Fruit fly (Drosophila melanogaster): ENCODE measurements around the gene CG42300.

Gene CG42300

dm6 chrX:15568353-15568982 lies 12.6 kb upstream of the CG42300 start (continued):
- TF ChIP-seq CG12659 (GFP tag; optimal IDR thresholded peaks at IDR 0.05) (peak; percentile 8), stwl (tag; optimal IDR thresholded peaks at IDR 0.05) (no peak), nom (GFP tag; optimal IDR thresholded peaks at IDR 0.05) (peak; percentile 1), CG9609 (GFP tag; optimal IDR thresholded peaks at IDR 0.05) (no peak), repo (GFP tag; optimal IDR thresholded peaks at IDR 0.05) (no peak), ci (GFP tag; IDR thresholded peaks at IDR 0.05) (0 out of 3 replicates have a peak, but pooled peaks have one; percentile 22), CG17912 (GFP tag; optimal IDR thresholded peaks at IDR 0.05) (no peak), CG11504 (tag; optimal IDR thresholded peaks at IDR 0.05) (peak; percentile 29), CG18262 (tag; optimal IDR thresholded peaks at IDR 0.05) (peak; percentile 30), MESR4 (GFP tag; optimal IDR thresholded peaks at IDR 0.05) (no peak), eyg (GFP tag; optimal IDR thresholded peaks at IDR 0.05) (no peak), CG17385 (GFP tag; optimal IDR thresholded peaks at IDR 0.05) (peak; percentile 59), CG15011 (GFP tag; optimal IDR thresholded peaks at IDR 0.05) (no peak), abd-A (tag; optimal IDR thresholded peaks at IDR 0.05) (no peak), Ada2b (GFP tag; IDR thresholded peaks at IDR 0.05) (no peak), CG12071 (GFP tag; optimal IDR thresholded peaks at IDR 0.05) (peak; percentile 8), CG6765 (GFP tag; optimal IDR thresholded peaks at IDR 0.05) (no peak), Ssrp (tag; optimal IDR thresholded peaks at IDR 0.05) (no peak), CG3281 (GFP tag; optimal IDR thresholded peaks at IDR 0.05) (no peak), bab2 (GFP tag; optimal IDR thresholded peaks at IDR 0.05) (no peak), Oli (tag; optimal IDR thresholded peaks at IDR 0.05) (no peak)

DNA sequence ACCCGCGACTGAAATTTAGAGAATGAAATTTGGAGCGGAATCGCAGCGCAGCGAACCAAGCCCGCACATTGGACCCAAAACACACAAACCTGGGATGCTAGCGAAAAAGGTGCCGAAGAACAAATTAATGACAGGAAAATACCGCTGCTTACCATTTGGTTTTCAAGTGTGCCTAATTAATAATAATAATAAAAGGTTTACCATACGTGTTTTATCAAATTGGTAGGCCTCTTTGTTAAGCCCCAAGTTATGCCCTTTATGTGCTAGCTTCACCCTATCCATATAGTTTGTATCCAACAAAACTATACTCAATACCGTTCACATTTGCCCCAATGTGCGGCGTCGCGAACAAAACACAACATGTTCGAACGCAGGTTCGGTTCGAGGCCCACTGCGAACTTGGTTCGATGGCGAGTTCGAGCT lies 1.6 kb downstream of the CG42300 start, which contains the start of gene Ac13E:
TSS of gene Ac13E (minus strand) at position 23 of the 423 bp plus-strand sequence.
- peak; percentile 54 for TF ChIP-seq CG33213 (GFP tag; optimal IDR thresholded peaks at IDR 0.05)
- 0 out of 2 replicates have a peak, but pooled peaks have one; percentile 22 for TF ChIP-seq aop (GFP tag; IDR thresholded peaks at IDR 0.05)
- peak; percentile 88 for TF ChIP-seq bcd (GFP tag; optimal IDR thresholded peaks at IDR 0.05)
- peak; percentile 93 for TF ChIP-seq Chrac-16 (GFP tag; optimal IDR thresholded peaks at IDR 0.05)
- peak; percentile 79 for TF ChIP-seq sisA (GFP tag; IDR thresholded peaks at IDR 0.05)
- peak; percentile 90 for TF ChIP-seq CG12769 (tag; optimal IDR thresholded peaks at IDR 0.05)
- TF ChIP-seq CG15269 (tag; optimal IDR thresholded peaks at IDR 0.05), result peak; percentile 93
- peak; percentile 68; the same call in 2 of the 3 replicates for TF ChIP-seq knrl (GFP tag; IDR thresholded peaks at IDR 0.05; ENCODE audit: partially characterized antibody)
- peak; percentile 85 for TF ChIP-seq CG6272 (GFP tag; IDR thresholded peaks at IDR 0.05)
- peak; percentile 73 for TF ChIP-seq Camta (GFP tag; optimal IDR thresholded peaks at IDR 0.05)
- peak; percentile 43 for TF ChIP-seq CG7271 (tag; optimal IDR thresholded peaks at IDR 0.05)
- TF ChIP-seq NK7.1 (GFP tag; optimal IDR thresholded peaks at IDR 0.05), result peak; percentile 43
- peak; percentile 94 for TF ChIP-seq org-1 (GFP tag; optimal IDR thresholded peaks at IDR 0.05)
- TF ChIP-seq sim (GFP tag; IDR thresholded peaks at IDR 0.05), result peak; percentile 75
- peak; percentile 78 for TF ChIP-seq CG11247 (GFP tag; IDR thresholded peaks at IDR 0.05)
- TF ChIP-seq sr (GFP tag; IDR thresholded peaks at IDR 0.05), result no peak; the same call in 2 of the 3 replicates
- peak; percentile 15; the same call in 1 of the 3 replicates for TF ChIP-seq mld (GFP tag; IDR thresholded peaks at IDR 0.05; ENCODE audit: partially characterized antibody)
- peak; percentile 78 for TF ChIP-seq slou (GFP tag; optimal IDR thresholded peaks at IDR 0.05)
- no peak for TF ChIP-seq Dref (GFP tag; IDR thresholded peaks at IDR 0.05)
- peak; percentile 80 for TF ChIP-seq Atf-2 (GFP tag; optimal IDR thresholded peaks at IDR 0.05)
- TF ChIP-seq C15 (GFP tag; IDR thresholded peaks at IDR 0.05), result peak; percentile 35; the same call in 1 of the 3 replicates
- TF ChIP-seq abd-A (tag; optimal IDR thresholded peaks at IDR 0.05), result no peak
- TF ChIP-seq CG1647 (GFP tag; optimal IDR thresholded peaks at IDR 0.05), result peak; percentile 73
- peak; percentile 85 for TF ChIP-seq CG1603 (tag; optimal IDR thresholded peaks at IDR 0.05)
- TF ChIP-seq psq (GFP tag; optimal IDR thresholded peaks at IDR 0.05), result peak; percentile 14
- peak; percentile 77 for TF ChIP-seq CG13624 (GFP tag; optimal IDR thresholded peaks at IDR 0.05)
- TF ChIP-seq CG18619 (GFP tag; optimal IDR thresholded peaks at IDR 0.05), result peak; percentile 91
- peak; percentile 86 for TF ChIP-seq Usf (GFP tag; optimal IDR thresholded peaks at IDR 0.05)
- peak; percentile 87 for TF ChIP-seq CG18476 (GFP tag; optimal IDR thresholded peaks at IDR 0.05)
- peak; percentile 40 for TF ChIP-seq CG13123 (GFP tag; optimal IDR thresholded peaks at IDR 0.05)

Data from whole organism, embryonic.